Fruit fly (Drosophila melanogaster) whole organism, embryonic: ENCODE measurements around the gene RpS3.
A peak's percentile ranks its signal among the peaks of the same experiment; 100 is the strongest.

Source experiments
- ATbp ChIP-seq: fragments of 200-800 bp; sonication (Bioruptor generic); optimal IDR thresholded peaks from 2 replicates; lab custom pipeline; 2017; ENCODE audit warnings: missing biosample characterization, mild to moderate bottlenecking, missing genetic modification characterization, missing genetic modification reagents
- Abd-B ChIP-seq: fragments of 200-800 bp; sonication (Bioruptor generic); optimal IDR thresholded peaks from 2 replicates; lab custom pipeline; 2018; ENCODE audit warnings: missing biosample characterization, mild to moderate bottlenecking, missing genetic modification characterization, moderate library complexity
- Antp ChIP-seq: fragments of 200-800 bp; sonication (Bioruptor generic); optimal IDR thresholded peaks from 3 replicates; lab custom pipeline; 2016; ENCODE audit warnings: missing biosample characterization, missing genetic modification characterization
- Awh ChIP-seq: fragments of 200-800 bp; sonication (Bioruptor generic); IDR thresholded peaks from 2 replicates; pipeline ENCODE4, ENCODE4 v1.3.6; 2022; ENCODE audit warnings: missing biosample characterization, missing genetic modification characterization
- CG11093 ChIP-seq: fragments of 200-800 bp; sonication (Bioruptor generic); IDR thresholded peaks from 3 replicates; pipeline ENCODE4 v1.3.6; 2022; ENCODE audit warnings: missing biosample characterization, missing genetic modification characterization
- CG12236 ChIP-seq: fragments of 200-800 bp; sonication (Bioruptor generic); optimal IDR thresholded peaks from 2 replicates; lab custom pipeline; 2016; ENCODE audit warnings: missing biosample characterization, missing genetic modification characterization
- CG13424 ChIP-seq: fragments of 200-800 bp; sonication (Bioruptor generic); optimal IDR thresholded peaks from 2 replicates; lab custom pipeline; 2019; ENCODE audit warnings: missing biosample characterization, mild to moderate bottlenecking, missing genetic modification characterization, moderate library complexity
- CG14441 ChIP-seq: fragments of 200-800 bp; sonication (Bioruptor generic); IDR thresholded peaks from 2 replicates; pipeline ENCODE4 v1.3.6; 2022; ENCODE audit warnings: missing biosample characterization, missing genetic modification characterization
- CG15269 ChIP-seq: fragments of 200-800 bp; sonication (Bioruptor generic); optimal IDR thresholded peaks from 2 replicates; lab custom pipeline; 2018; ENCODE audit warnings: missing biosample characterization, mild to moderate bottlenecking, missing genetic modification characterization, moderate library complexity
- CG15479 ChIP-seq: fragments of 200-800 bp; sonication (Bioruptor generic); optimal IDR thresholded peaks from 3 replicates; lab custom pipeline; 2019; ENCODE audit warnings: missing biosample characterization, mild to moderate bottlenecking, missing genetic modification characterization, moderate library complexity
- CG16863 ChIP-seq: fragments of 200-800 bp; sonication (Bioruptor generic); optimal IDR thresholded peaks from 3 replicates; lab custom pipeline; 2016; ENCODE audit warnings: missing biosample characterization, missing genetic modification characterization
- CG1792 ChIP-seq: fragments of 200-800 bp; sonication (Bioruptor generic); optimal IDR thresholded peaks from 2 replicates; lab custom pipeline; 2016; ENCODE audit warnings: missing biosample characterization, missing genetic modification characterization
- CG2712 ChIP-seq: fragments of 200-800 bp; optimal IDR thresholded peaks from 3 replicates; lab custom pipeline; 2019; ENCODE audit warnings: missing biosample characterization, mild to moderate bottlenecking, missing genetic modification characterization, moderate library complexity
- CG32772 ChIP-seq: fragments of 200-800 bp; sonication (Bioruptor generic); IDR thresholded peaks from 2 replicates; pipeline ENCODE4 v1.3.6; 2022; ENCODE audit warnings: missing biosample characterization, missing genetic modification characterization
- CG34376 ChIP-seq: fragments of 200-800 bp; sonication (Bioruptor generic); optimal IDR thresholded peaks from 2 replicates; lab custom pipeline; 2018; ENCODE audit warnings: missing biosample characterization, mild to moderate bottlenecking, missing genetic modification characterization
- CG7839 ChIP-seq: fragments of 200-800 bp; sonication (Bioruptor generic); optimal IDR thresholded peaks from 3 replicates; lab custom pipeline; 2018; ENCODE audit warnings: missing biosample characterization, mild to moderate bottlenecking, missing genetic modification characterization, moderate library complexity
- CG8089 ChIP-seq: fragments of 200-800 bp; sonication (Bioruptor generic); optimal IDR thresholded peaks from 3 replicates; lab custom pipeline; 2016; ENCODE audit warnings: missing biosample characterization, missing genetic modification characterization
- CG8388 ChIP-seq: fragments of 200-800 bp; sonication (Bioruptor generic); optimal IDR thresholded peaks from 2 replicates; lab custom pipeline; 2019; ENCODE audit warnings: missing biosample characterization, mild to moderate bottlenecking, missing genetic modification characterization, moderate library complexity
- CG9817 ChIP-seq: fragments of 200-800 bp; sonication (Bioruptor generic); optimal IDR thresholded peaks from 2 replicates; lab custom pipeline; 2018; ENCODE audit warnings: missing biosample characterization, mild to moderate bottlenecking, missing genetic modification characterization, moderate library complexity
- GATAe ChIP-seq: fragments of 200-800 bp; sonication (Bioruptor generic); conservative IDR thresholded peaks from 2 replicates; pipeline ENCODE4 v1.3.6; 2022; ENCODE audit warnings: missing biosample characterization, missing genetic modification characterization
- Hmr ChIP-seq: fragments of 200-800 bp; sonication (Bioruptor generic); optimal IDR thresholded peaks from 3 replicates; lab custom pipeline; 2017; ENCODE audit warnings: mild to moderate bottlenecking, missing biosample characterization, missing genetic modification reagents, missing genetic modification characterization
- Poxn ChIP-seq: fragments of 200-800 bp; sonication (Bioruptor generic); IDR thresholded peaks from 2 replicates; pipeline ENCODE4 v1.3.6; 2022; ENCODE audit warnings: missing biosample characterization, missing genetic modification characterization
- Taf1 ChIP-seq: fragments of 200-800 bp; sonication (Bioruptor generic); IDR thresholded peaks from 2 replicates; pipeline ENCODE4 v1.3.6; 2022; ENCODE audit warnings: missing biosample characterization, missing genetic modification characterization
- Usf ChIP-seq: fragments of 200-800 bp; sonication (Bioruptor generic); optimal IDR thresholded peaks from 2 replicates; lab custom pipeline; 2017; ENCODE audit warnings: missing genotype, missing biosample characterization, missing genetic modification characterization
- Xrp1 ChIP-seq: fragments of 200-800 bp; sonication (Bioruptor generic); IDR thresholded peaks from 2 replicates; pipeline ENCODE4 v1.3.6; 2022; ENCODE audit warnings: missing biosample characterization, missing genetic modification characterization
- ap ChIP-seq: fragments of 200-800 bp; sonication (Bioruptor generic); IDR thresholded peaks from 2 replicates; pipeline ENCODE4 v1.3.6; 2022; ENCODE audit warnings: missing biosample characterization, missing genetic modification characterization
- ash1 ChIP-seq: fragments of 200-800 bp; sonication (Bioruptor generic); optimal IDR thresholded peaks from 2 replicates; lab custom pipeline; 2018; ENCODE audit warnings: missing biosample characterization, mild to moderate bottlenecking, missing genetic modification characterization
- cad ChIP-seq: fragments of >200 bp; optimal IDR thresholded peaks from 2 replicates; lab custom pipeline; 2017; ENCODE audit warnings: missing biosample characterization, missing genetic modification characterization
- corto ChIP-seq: fragments of 200-800 bp; sonication (Bioruptor generic); optimal IDR thresholded peaks from 2 replicates; lab custom pipeline; 2016; ENCODE audit warnings: missing biosample characterization, mild to moderate bottlenecking, missing genetic modification characterization, moderate library complexity
- crol ChIP-seq: fragments of 200-800 bp; sonication (Bioruptor generic); IDR thresholded peaks from 2 replicates; pipeline ENCODE4 v1.3.6; 2022; ENCODE audit warnings: missing biosample characterization, missing genetic modification characterization
- dm ChIP-seq: fragments of 200-800 bp; sonication (Bioruptor generic); optimal IDR thresholded peaks from 3 replicates; lab custom pipeline; 2016; ENCODE audit warnings: missing biosample characterization, missing genetic modification characterization
- gsb-n ChIP-seq: fragments of 200-800 bp; sonication (Bioruptor generic); optimal IDR thresholded peaks from 3 replicates; lab custom pipeline; 2018; ENCODE audit warnings: missing biosample characterization, mild to moderate bottlenecking, missing genetic modification characterization
- h ChIP-seq: fragments of >200 bp; optimal IDR thresholded peaks from 2 replicates; lab custom pipeline; 2017
- hkb ChIP-seq, 2 experiments: fragments of 200-800 bp in 1 of 2; fragments of >200 bp in 1 of 2; sonication (Bioruptor generic) in 1 of 2; IDR thresholded peaks in 1 of 2; optimal IDR thresholded peaks in 1 of 2; 2 replicates each; pipeline versions ENCODE4 v1.3.6 to Lab custom; 2017 to 2022; ENCODE audit warnings: missing biosample characterization in 1 of 2, missing genetic modification characterization in 1 of 2
- insv ChIP-seq, 2 experiments: fragments of 200-800 bp; sonication (Bioruptor generic); optimal IDR thresholded peaks; 3 replicates each; lab custom pipeline; 2016 to 2018; ENCODE audit warnings: missing biosample characterization in 2 of 2, missing genetic modification characterization in 2 of 2
- jigr1 ChIP-seq: fragments of 200-800 bp; sonication (Bioruptor generic); IDR thresholded peaks from 3 replicates; pipeline ENCODE4 v1.3.6; 2022; ENCODE audit warnings: missing biosample characterization, missing genetic modification characterization
- klu ChIP-seq: fragments of 200-800 bp; sonication (Bioruptor generic); IDR thresholded peaks from 2 replicates; pipeline ENCODE4 v1.3.6; 2022; ENCODE audit warnings: missing biosample characterization, missing genetic modification characterization
- oc ChIP-seq: fragments of 200-800 bp; sonication (Bioruptor generic); optimal IDR thresholded peaks from 2 replicates; lab custom pipeline; 2018; ENCODE audit warnings: missing biosample characterization, mild to moderate bottlenecking, missing genetic modification characterization, moderate library complexity
- phol ChIP-seq: fragments of 200-800 bp; sonication (Bioruptor generic); optimal IDR thresholded peaks from 3 replicates; lab custom pipeline; 2018; ENCODE audit warnings: missing biosample characterization, mild to moderate bottlenecking, missing genetic modification characterization, moderate library complexity
- pita ChIP-seq: fragments of 200-800 bp; sonication (Bioruptor generic); optimal IDR thresholded peaks from 2 replicates; lab custom pipeline; 2017; ENCODE audit warnings: missing biosample characterization, mild to moderate bottlenecking, missing genetic modification characterization
- pum ChIP-seq: fragments of 200-800 bp; sonication (Bioruptor generic); optimal IDR thresholded peaks from 2 replicates; lab custom pipeline; 2016; ENCODE audit warnings: missing biosample characterization, missing genetic modification characterization
- run ChIP-seq: fragments of 200-800 bp; sonication (Bioruptor generic); optimal IDR thresholded peaks from 3 replicates; lab custom pipeline; 2018; ENCODE audit warnings: missing biosample characterization, mild to moderate bottlenecking, missing genetic modification characterization
- sens ChIP-seq: fragments of 200-800 bp; sonication (Bioruptor generic); peaks from one replicate; lab custom pipeline; 2016; ENCODE audit warnings: missing biosample characterization, missing genetic modification characterization
- sisA ChIP-seq: fragments of 200-800 bp; sonication (Bioruptor generic); IDR thresholded peaks from 2 replicates; pipeline ENCODE4 v1.3.6; 2022; ENCODE audit warnings: missing biosample characterization, missing genetic modification characterization
- slou ChIP-seq: fragments of 200-800 bp; sonication (Bioruptor generic); optimal IDR thresholded peaks from 3 replicates; lab custom pipeline; 2016; ENCODE audit warnings: missing biosample characterization, missing genetic modification characterization
- sob ChIP-seq: fragments of 200-800 bp; sonication (Bioruptor generic); IDR thresholded peaks from 2 replicates; pipeline ENCODE4 v1.3.6; 2022; ENCODE audit warnings: missing biosample characterization, missing genetic modification characterization
- sqz ChIP-seq: fragments of 200-800 bp; sonication (Bioruptor generic); optimal IDR thresholded peaks from 3 replicates; lab custom pipeline; 2018; ENCODE audit warnings: missing biosample characterization, mild to moderate bottlenecking, missing genetic modification characterization
- stc ChIP-seq: fragments of 200-800 bp; sonication (Bioruptor generic); IDR thresholded peaks from 2 replicates; pipeline ENCODE4 v1.3.6; 2022; ENCODE audit warnings: missing biosample characterization, missing genetic modification characterization
- vvl ChIP-seq: fragments of 200-800 bp; sonication (Bioruptor generic); IDR thresholded peaks from 2 replicates; pipeline ENCODE4 v1.3.6; 2022; ENCODE audit warnings: missing biosample characterization, missing genetic modification characterization
- wek ChIP-seq: fragments of 200-800 bp; sonication (Bioruptor generic); optimal IDR thresholded peaks from 3 replicates; lab custom pipeline; 2018; ENCODE audit warnings: missing biosample characterization, mild to moderate bottlenecking, missing genetic modification characterization, moderate library complexity
- wor ChIP-seq: fragments of 200-800 bp; sonication (Bioruptor generic); IDR thresholded peaks from 2 replicates; pipeline ENCODE4 v1.3.6; 2022; ENCODE audit warnings: missing biosample characterization, missing genetic modification characterization

Gene RpS3

dm6 chr3R:23386907-23387306, 28.3 kb downstream of the RpS3 start (continued):
- TF ChIP-seq CG15269 (tag; lab: Kevin White, UChicago) (peak; percentile 42), CG1792 (peak; percentile 19), sob (GFP tag; lab: Robert Waterston, UW) (0 out of 2 replicates have a peak, but pooled peaks have one; percentile 22), Abd-B (GFP tag; lab: Kevin White, UChicago) (peak; percentile 6), Antp (peak; percentile 4), oc (tag; lab: Kevin White, UChicago) (peak; percentile 73), wor (no peak), corto (GFP tag; lab: Kevin White, UChicago) (no peak), stc (peak; percentile 39; the same call in 1 of the 2 replicates), sisA (peak; percentile 42; the same call in 1 of the 2 replicates), dm (GFP tag; lab: Kevin White, UChicago) (no peak), pum (GFP tag; lab: Kevin White, UChicago) (peak; percentile 46), sqz (no peak), phol (peak; percentile 74), CG15479 (GFP tag; lab: Kevin White, UChicago) (no peak), CG9817 (tag; lab: Kevin White, UChicago) (peak; percentile 4), CG7839 (peak; percentile 50), Taf1 (no peak), ap (GFP tag; lab: Robert Waterston, UW) (peak; percentile 55), crol (0 out of 2 replicates have a peak, but pooled peaks have one; percentile 35), pita (GFP tag; lab: Kevin White, UChicago) (no peak), CG16863 (GFP tag; lab: Kevin White, UChicago) (peak; percentile 49), CG8089 (peak; percentile 32), hkb (optimal IDR thresholded peaks at IDR 0.05; lab: Kevin White, UChicago) (no peak), hkb (GFP tag; IDR thresholded peaks at IDR 0.05; lab: Robert Waterston, UW) (peak; percentile 66), h (lab: Kevin White, UChicago) (no peak), Awh (GFP tag; lab: Robert Waterston, UW) (peak; percentile 36; the same call in 1 of the 2 replicates), gsb-n (peak; percentile 31), cad (no peak), jigr1 (GFP tag; lab: Robert Waterston, UW) (no peak), CG12236 (peak; percentile 9), wek (GFP tag; lab: Kevin White, UChicago) (no peak), vvl (GFP tag; lab: Robert Waterston, UW) (peak; percentile 51; the same call in 1 of the 2 replicates), Xrp1 (GFP tag; lab: Robert Waterston, UW) (peak; percentile 40; the same call in 1 of the 2 replicates), CG14441 (GFP tag; lab: Robert Waterston, UW) (0 out of 2 replicates have a peak, but pooled peaks have one; percentile 36), CG13424 (tag; lab: Kevin White, UChicago) (peak; percentile 49), CG32772 (GFP tag; lab: Robert Waterston, UW) (no peak), sens (GFP tag; lab: Kevin White, UChicago) (peak; percentile 91), CG2712 (tag; lab: Kevin White, UChicago) (peak; percentile 51), klu (no peak), CG8388 (GFP tag; lab: Kevin White, UChicago) (peak; percentile 65), slou (GFP tag; lab: Kevin White, UChicago) (no peak), Hmr (GFP tag; lab: Kevin White, UChicago) (no peak), run (tag; lab: Kevin White, UChicago) (no peak), CG11093 (GFP tag; lab: Robert Waterston, UW) (no peak), CG34376 (no peak), ATbp (GFP tag; lab: Kevin White, UChicago) (peak; percentile 58), Poxn (GFP tag; lab: Robert Waterston, UW) (no peak), insv (GFP tag; optimal IDR thresholded peaks at IDR 0.05; lab: Kevin White, UChicago) (no peak), GATAe (GFP tag; lab: Robert Waterston, UW) (no peak), Usf (GFP tag; lab: Kevin White, UChicago) (no peak), ash1 (GFP tag; lab: Kevin White, UChicago) (no peak)
